Fruit fly (Drosophila melanogaster): ENCODE results near the gene CG11927.

CG11927 gene

DNA sequence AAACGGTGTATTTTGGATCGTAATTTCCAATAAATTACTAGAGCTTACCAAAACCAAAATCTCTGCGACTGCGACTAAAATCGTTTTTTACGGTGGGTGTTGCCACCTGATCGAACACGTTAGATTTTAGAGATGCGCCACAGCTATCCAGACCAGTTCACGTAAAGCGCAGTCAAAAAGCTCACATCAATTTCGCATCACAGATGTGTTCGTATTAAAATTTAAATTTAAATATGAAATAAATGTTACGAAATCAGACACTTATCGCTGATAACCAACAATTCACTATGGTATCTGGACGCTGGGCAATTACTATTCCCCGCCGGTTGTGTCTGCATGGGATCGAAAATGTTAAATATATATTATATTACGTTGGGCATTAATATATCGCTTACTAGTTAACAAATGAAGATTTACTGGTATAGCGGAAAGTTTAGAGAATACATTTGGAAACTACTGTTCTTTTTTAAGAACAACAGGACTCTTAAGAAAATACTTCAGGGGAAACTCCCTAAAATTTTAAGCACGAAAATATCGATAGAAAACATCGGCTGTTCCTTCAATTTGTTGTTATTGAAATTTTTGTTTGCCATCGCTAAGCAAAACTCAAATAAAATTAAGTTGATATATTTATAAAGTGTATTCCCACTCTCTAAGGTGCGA lies at the start of gene CG11927, which contains the start of gene mxt (continued):
- TF ChIP-seq CG10565 (GFP tag; optimal IDR thresholded peaks at IDR 0.05) = no peak
- no peak for TF ChIP-seq da (GFP tag; optimal IDR thresholded peaks at IDR 0.05)
- no peak for TF ChIP-seq CG15479 (GFP tag; optimal IDR thresholded peaks at IDR 0.05)
- TF ChIP-seq CG7271 (tag; optimal IDR thresholded peaks at IDR 0.05) = no peak
- no peak for TF ChIP-seq br (optimal IDR thresholded peaks at IDR 0.05)
- no peak for TF ChIP-seq slp2 (GFP tag; optimal IDR thresholded peaks at IDR 0.05)
- TF ChIP-seq mam (GFP tag; optimal IDR thresholded peaks at IDR 0.05) = peak; percentile 67
- TF ChIP-seq Hmr (GFP tag; optimal IDR thresholded peaks at IDR 0.05) = no peak
- no peak for TF ChIP-seq cwo (GFP tag; optimal IDR thresholded peaks at IDR 0.05)
- TF ChIP-seq CoRest (tag; optimal IDR thresholded peaks at IDR 0.05) = peak; percentile 82
- TF ChIP-seq H2.0 (GFP tag; IDR thresholded peaks at IDR 0.05) = peak; percentile 44; the same call in 1 of the 2 replicates
- no peak for TF ChIP-seq crol (GFP tag; IDR thresholded peaks at IDR 0.05)
- TF ChIP-seq wdn (GFP tag; IDR thresholded peaks at IDR 0.05) = 0 out of 2 replicates have a peak, but pooled peaks have one; percentile 32
- no peak for TF ChIP-seq danr (GFP tag; IDR thresholded peaks at IDR 0.05)
- peak; percentile 10 for TF ChIP-seq CG15601 (tag; optimal IDR thresholded peaks at IDR 0.05)
- TF ChIP-seq Sry-δ (GFP tag; optimal IDR thresholded peaks at IDR 0.05) = peak; percentile 85
- peak; percentile 15 for TF ChIP-seq CG8089 (GFP tag; optimal IDR thresholded peaks at IDR 0.05)
- peak; percentile 52 for TF ChIP-seq chn (GFP tag; optimal IDR thresholded peaks at IDR 0.05)
- TF ChIP-seq Dip2 (GFP tag; IDR thresholded peaks at IDR 0.05) = no peak
- TF ChIP-seq CG5245 (GFP tag; optimal IDR thresholded peaks at IDR 0.05) = no peak
- TF ChIP-seq BtbVII (GFP tag; optimal IDR thresholded peaks at IDR 0.05) = no peak
- TF ChIP-seq Abd-B (GFP tag; optimal IDR thresholded peaks at IDR 0.05) = no peak
- TF ChIP-seq CG11247 (GFP tag; IDR thresholded peaks at IDR 0.05) = peak; percentile 53
- TF ChIP-seq Dek (tag; optimal IDR thresholded peaks at IDR 0.05) = no peak
- TF ChIP-seq jigr1 (GFP tag; IDR thresholded peaks at IDR 0.05) = no peak
- no peak for TF ChIP-seq Drgx (GFP tag; IDR thresholded peaks at IDR 0.05)
- no peak for TF ChIP-seq CG7745 (tag; optimal IDR thresholded peaks at IDR 0.05)
- no peak for TF ChIP-seq CG6654 (GFP tag; optimal IDR thresholded peaks at IDR 0.05)
- TF ChIP-seq D (optimal IDR thresholded peaks at IDR 0.05) = no peak
- no peak for TF ChIP-seq D (GFP tag; optimal IDR thresholded peaks at IDR 0.05)
- no peak for TF ChIP-seq CG17568 (GFP tag; optimal IDR thresholded peaks at IDR 0.05)
- 0 out of 3 replicates have a peak, but pooled peaks have one; percentile 26 for TF ChIP-seq dysf (GFP tag; IDR thresholded peaks at IDR 0.05)
- no peak for TF ChIP-seq aop (GFP tag; IDR thresholded peaks at IDR 0.05)
- TF ChIP-seq CG2875 (GFP tag; optimal IDR thresholded peaks at IDR 0.05) = no peak
- no peak for TF ChIP-seq ERR (GFP tag; optimal IDR thresholded peaks at IDR 0.05)
- TF ChIP-seq HLH3B (GFP tag; IDR thresholded peaks at IDR 0.05) = no peak
- TF ChIP-seq Fer1 (GFP tag; optimal IDR thresholded peaks at IDR 0.05) = no peak
- no peak for TF ChIP-seq bowl (GFP tag; IDR thresholded peaks at IDR 0.05)
- TF ChIP-seq Camta (GFP tag; optimal IDR thresholded peaks at IDR 0.05) = peak; percentile 27
- TF ChIP-seq HLHmδ (GFP tag; optimal IDR thresholded peaks at IDR 0.05) = no peak
- TF ChIP-seq Oaz (GFP tag; IDR thresholded peaks at IDR 0.05) = no peak
- TF ChIP-seq sim (GFP tag; IDR thresholded peaks at IDR 0.05) = no peak
- TF ChIP-seq wor (GFP tag; IDR thresholded peaks at IDR 0.05) = no peak
- no peak for TF ChIP-seq CG7372 (GFP tag; IDR thresholded peaks at IDR 0.05)
- peak; percentile 47 for TF ChIP-seq grau (tag; optimal IDR thresholded peaks at IDR 0.05)
- peak; percentile 20; the same call in 2 of the 3 replicates for TF ChIP-seq Aef1 (GFP tag; IDR thresholded peaks at IDR 0.05)
- TF ChIP-seq CG11093 (GFP tag; IDR thresholded peaks at IDR 0.05) = 0 out of 3 replicates have a peak, but pooled peaks have one; percentile 31
- TF ChIP-seq CG17328 (GFP tag; IDR thresholded peaks at IDR 0.05) = 0 out of 2 replicates have a peak, but pooled peaks have one; percentile 20
- TF ChIP-seq CG43689 (GFP tag; IDR thresholded peaks at IDR 0.05) = no peak
- peak; percentile 25 for TF ChIP-seq CG7786 (GFP tag; optimal IDR thresholded peaks at IDR 0.05)
- TF ChIP-seq CG4707 (GFP tag; optimal IDR thresholded peaks at IDR 0.05) = no peak
- TF ChIP-seq seq (GFP tag; IDR thresholded peaks at IDR 0.05) = no peak
